Worm (Caenorhabditis elegans) whole organism, L4 larva: ENCODE measurements around the gene F25E5.2.
"Not testable (repeated sequence)": the region's sequence is repeated elsewhere in the genome, so short reads cannot be mapped to it uniquely, and the experiment has no call there.

ENCODE experiments used
- F10B5.3 ChIP-seq: sonication (generic microtip); optimal IDR thresholded peaks from 2 replicates; lab custom pipeline; 2016; ENCODE audit warnings: mild to moderate bottlenecking, missing genetic modification characterization, missing compliant biosample characterization
- F44E2.7 ChIP-seq: fragments of 200-800 bp; sonication (Bioruptor generic); IDR thresholded peaks from 2 replicates; pipeline ENCODE4 v2.1.2; 2022; ENCODE audit warnings: missing genetic modification characterization, missing compliant biosample characterization
- R02D3.7 ChIP-seq: fragments of 150-350 bp; sonication (generic microtip); optimal IDR thresholded peaks from 3 replicates; lab custom pipeline; 2014; ENCODE audit warnings: missing biosample characterization, missing genetic modification characterization
- Y5F2A.4 ChIP-seq: fragments of 200-800 bp; sonication (Bioruptor generic); optimal IDR thresholded peaks from 2 replicates; lab custom pipeline; 2018; ENCODE audit warnings: mild to moderate bottlenecking, missing genetic modification characterization, missing compliant biosample characterization
- Y75B8A.6 ChIP-seq: fragments of 200-800 bp; sonication (Bioruptor generic); IDR thresholded peaks from 2 replicates; pipeline ENCODE4 v1.3.6; 2022; ENCODE audit warnings: missing genetic modification reagents, missing genetic modification characterization, missing compliant biosample characterization
- aha-1 ChIP-seq: fragments of 150-350 bp; peaks from one replicate; lab custom pipeline; 2014; ENCODE audit warnings: missing biosample characterization, missing genetic modification characterization
- arid-1 ChIP-seq: fragments of 200-800 bp; sonication (Bioruptor generic); conservative IDR thresholded peaks from 2 replicates; pipeline ENCODE4 v1.3.6; 2022; ENCODE audit warnings: missing genetic modification reagents, missing genetic modification characterization, missing compliant biosample characterization
- ctbp-1 ChIP-seq: fragments of 200-800 bp; sonication (Bioruptor generic); IDR thresholded peaks from 2 replicates; pipeline ENCODE4 v1.3.6; 2022; ENCODE audit warnings: missing genetic modification reagents, missing genetic modification characterization, missing compliant biosample characterization
- daf-16 ChIP-seq, 3 experiments: sonication (generic microtip); optimal IDR thresholded peaks; 2 replicates each; lab custom pipeline; 2016 to 2017; ENCODE audit warnings: missing genetic modification characterization in 3 of 3, missing genetic modification reagents in 3 of 3, mild to moderate bottlenecking in 2 of 3, missing compliant biosample characterization in 2 of 3, missing biosample characterization in 1 of 3, moderate library complexity in 1 of 3
- dpl-1 ChIP-seq: fragments of 150-350 bp; optimal IDR thresholded peaks from 2 replicates; lab custom pipeline; 2014; ENCODE audit warnings: missing biosample characterization, missing genetic modification reagents, missing genetic modification characterization
- duxl-1 ChIP-seq: sonication (generic microtip); optimal IDR thresholded peaks from 2 replicates; lab custom pipeline; 2016; ENCODE audit warnings: mild to moderate bottlenecking, missing genetic modification characterization, moderate library complexity, missing compliant biosample characterization; ENCODE audit not compliant: poor library complexity
- fkh-10 ChIP-seq: fragments of 150-350 bp; optimal IDR thresholded peaks from 2 replicates; lab custom pipeline; 2014; ENCODE audit warnings: missing biosample characterization, missing genetic modification reagents, missing genetic modification characterization
- fos-1 ChIP-seq: fragments of 150-350 bp; optimal IDR thresholded peaks from 2 replicates; lab custom pipeline; 2014; ENCODE audit warnings: missing biosample characterization, missing genetic modification characterization
- hlh-11 ChIP-seq: fragments of 200-800 bp; sonication (Bioruptor generic); optimal IDR thresholded peaks from 2 replicates; lab custom pipeline; 2018; ENCODE audit warnings: mild to moderate bottlenecking, missing genetic modification characterization, missing compliant biosample characterization
- hlh-30 ChIP-seq: sonication (generic microtip); optimal IDR thresholded peaks from 2 replicates; lab custom pipeline; 2017; ENCODE audit warnings: antibody characterized with exemption, mild to moderate bottlenecking, missing genetic modification characterization, missing compliant biosample characterization; ENCODE audit not compliant: insufficient read depth
- lin-38 ChIP-seq: fragments of 200-800 bp; sonication (Bioruptor generic); IDR thresholded peaks from 2 replicates; pipeline ENCODE4 v1.3.6; 2022; ENCODE audit warnings: missing genetic modification reagents, missing genetic modification characterization, missing compliant biosample characterization
- madf-5 ChIP-seq, 2 experiments: fragments of 200-800 bp; sonication (Bioruptor generic); IDR thresholded peaks; 2 replicates each; pipeline ENCODE4 v1.3.6; 2022; ENCODE audit warnings: missing compliant biosample characterization in 2 of 2, missing genetic modification characterization in 2 of 2
- mep-1 ChIP-seq: fragments of 150-350 bp; sonication (generic microtip); optimal IDR thresholded peaks from 3 replicates; lab custom pipeline; 2014; ENCODE audit warnings: missing biosample characterization, missing genetic modification characterization
- nhr-102 ChIP-seq: sonication (generic microtip); optimal IDR thresholded peaks from 2 replicates; lab custom pipeline; 2016; ENCODE audit warnings: mild to moderate bottlenecking, missing genetic modification characterization, moderate library complexity, missing compliant biosample characterization
- nhr-28 ChIP-seq: fragments of 150-350 bp; optimal IDR thresholded peaks from 2 replicates; lab custom pipeline; 2014; ENCODE audit warnings: missing biosample characterization, missing genetic modification characterization
- nhr-77 ChIP-seq: fragments of 150-350 bp; optimal IDR thresholded peaks from 2 replicates; lab custom pipeline; 2014; ENCODE audit warnings: missing biosample characterization, missing genetic modification characterization
- skn-1 ChIP-seq: fragments of 150-350 bp; optimal IDR thresholded peaks from 2 replicates; lab custom pipeline; 2014; ENCODE audit warnings: missing biosample characterization, missing genetic modification characterization
- spr-3 ChIP-seq: fragments of 200-800 bp; sonication (Bioruptor generic); optimal IDR thresholded peaks from 2 replicates; lab custom pipeline; 2018; ENCODE audit warnings: mild to moderate bottlenecking, missing genetic modification characterization, missing compliant biosample characterization
- tag-97 ChIP-seq: fragments of 200-800 bp; sonication (Bioruptor generic); IDR thresholded peaks from 2 replicates; pipeline ENCODE4 v1.3.6; 2022; ENCODE audit warnings: missing genetic modification characterization, missing compliant biosample characterization
- unc-62 ChIP-seq, 3 experiments: fragments of 150-350 bp in 1 of 3; sonication (generic microtip); optimal IDR thresholded peaks in 2 of 3; peaks in 1 of 3; 1 replicate in 1 of 3; 2 replicates in 2 of 3; lab custom pipeline; 2014 to 2017; ENCODE audit warnings: missing biosample characterization in 3 of 3, missing genetic modification characterization in 3 of 3, missing genetic modification reagents in 3 of 3, missing genotype in 1 of 3
- vab-7 ChIP-seq: fragments of 200-800 bp; sonication (Bioruptor generic); IDR thresholded peaks from 2 replicates; pipeline ENCODE4 v1.3.6; 2022; ENCODE audit warnings: missing genetic modification reagents, missing genetic modification characterization, missing compliant biosample characterization
- zag-1 ChIP-seq: fragments of 150-350 bp; optimal IDR thresholded peaks from 2 replicates; lab custom pipeline; 2014; ENCODE audit warnings: missing biosample characterization, missing genetic modification characterization
- zip-11 ChIP-seq: fragments of 200-800 bp; sonication (Bioruptor generic); IDR thresholded peaks from 2 replicates; pipeline ENCODE4 v1.3.6; 2022; ENCODE audit warnings: missing genetic modification characterization, missing compliant biosample characterization

Gene F25E5.2

ce11 chrV:7439807-7440206 is 15.3 kb upstream of the F25E5.2 start, which contains the start of gene try-13:
TSS of gene try-13 (plus strand) at chrV:7440107.
- no peak for TF ChIP-seq dpl-1 (GFP tag; lab: Kevin White, UChicago)
- no peak for TF ChIP-seq duxl-1 (tag; lab: Kevin White, UChicago)
- TF ChIP-seq hlh-11 (tag; lab: Kevin White, UChicago), result no peak
- TF ChIP-seq skn-1, result no peak
- TF ChIP-seq nhr-102, result no peak
- TF ChIP-seq Y5F2A.4 (GFP tag; lab: Kevin White, UChicago), result no peak
- no peak for TF ChIP-seq mep-1
- no peak for TF ChIP-seq lin-38 (GFP tag; lab: Robert Waterston, UW)
- TF ChIP-seq zag-1 (tag; lab: Kevin White, UChicago), result no peak
- no peak for TF ChIP-seq nhr-77 (tag; lab: Kevin White, UChicago)
- no peak for TF ChIP-seq aha-1 (tag; lab: Kevin White, UChicago)
- no peak for TF ChIP-seq spr-3
- TF ChIP-seq nhr-28 (tag; lab: Kevin White, UChicago), result no peak
- no peak for TF ChIP-seq arid-1

ce11 chrV:7443480-7443879 is 11.6 kb upstream of the F25E5.2 start:
- TF ChIP-seq zip-11 (peak; percentile 62; the same call in 1 of the 2 replicates), tag-97 (GFP tag; lab: Robert Waterston, UW) (0 out of 2 replicates have a peak, but pooled peaks have one; percentile 36), madf-5 (GFP tag; IDR thresholded peaks at IDR 0.05; lab: Robert Waterston, UW) (0 out of 4 replicates have a peak, but pooled peaks of 1 of the 2 experiments have one; percentile 17), vab-7 (GFP tag; lab: Robert Waterston, UW) (0 out of 2 replicates have a peak, but pooled peaks have one; percentile 25), arid-1 (0 out of 2 replicates have a peak, but pooled peaks have one; percentile 41)

- not testable (repeated sequence) for TF ChIP-seq daf-16 (GFP tag; optimal IDR thresholded peaks at IDR 0.05; lab: Kevin White, UChicago); daf-16 (tag; optimal IDR thresholded peaks at IDR 0.05; lab: Kevin White, UChicago); F44E2.7 (GFP tag; lab: Robert Waterston, UW); mep-1
These were observed 10.8 kb upstream of the F25E5.2 start, which contains the start of gene nhr-141 for ce11 chrV:7444331-7444730. TSS of gene nhr-141 (plus strand) at chrV:7444661.

ce11 chrV:7446965-7447364 is 8.1 kb upstream of the F25E5.2 start, which contains the start of gene F25E5.5:
TSS of gene F25E5.5 (plus strand) at chrV:7447265.
- peak; percentile 44 for TF ChIP-seq nhr-28 (tag; lab: Kevin White, UChicago)
- TF ChIP-seq fos-1 (tag; lab: Kevin White, UChicago), result no peak
- TF ChIP-seq ctbp-1 (GFP tag; lab: Robert Waterston, UW), result no peak
- TF ChIP-seq F10B5.3 (tag; lab: Kevin White, UChicago), result no peak
- TF ChIP-seq R02D3.7 (tag; lab: Kevin White, UChicago), result no peak
- peak; percentile 14 for TF ChIP-seq hlh-30 (tag; lab: Kevin White, UChicago)
- TF ChIP-seq, all 104 proteins: peak for 2

- TF ChIP-seq unc-62 (GFP tag; optimal IDR thresholded peaks at IDR 0.05 in 1 of 2; lab: Kevin White, UChicago) (peak in 1 of 2 experiments; percentile 50), unc-62 (tag; optimal IDR thresholded peaks at IDR 0.05; lab: Kevin White, UChicago) (no peak), aha-1 (tag; lab: Kevin White, UChicago) (peak; percentile 70), fkh-10 (GFP tag; lab: Kevin White, UChicago) (no peak), arid-1 (no peak)
These were observed 5.7 kb upstream of the F25E5.2 start, which contains the start of gene try-12 for ce11 chrV:7449303-7449827. TSS of gene try-12 (plus strand) at chrV:7449353.

- TF ChIP-seq Y75B8A.6, result no peak
These were observed 3.7 kb upstream of the F25E5.2 start, which contains the start of gene try-11 for ce11 chrV:7451421-7451820. TSS of gene try-11 (plus strand) at chrV:7451721.
